Worm (Caenorhabditis elegans) whole organism, young adult: ENCODE data around the gene C56C10.6.

Experiments
- B0336.3 ChIP-seq: fragments of 200-800 bp; sonication (Bioruptor generic); IDR thresholded peaks from 2 replicates; pipeline ENCODE4 v1.3.6; 2022; ENCODE audit warnings: missing genetic modification characterization, missing compliant biosample characterization
- F39B2.1 ChIP-seq: fragments of 200-800 bp; sonication (Bioruptor generic); IDR thresholded peaks from 2 replicates; pipeline ENCODE4 v1.3.6; 2022; ENCODE audit warnings: missing genetic modification reagents, missing genetic modification characterization, missing compliant biosample characterization
- Y56A3A.18 ChIP-seq: fragments of 200-800 bp; sonication (Bioruptor generic); IDR thresholded peaks from 2 replicates; pipeline ENCODE4 v1.3.6; 2022; ENCODE audit warnings: missing genetic modification reagents, missing genetic modification characterization, missing compliant biosample characterization
- akir-1 ChIP-seq: fragments of 200-800 bp; sonication (Bioruptor generic); optimal IDR thresholded peaks from 2 replicates; lab custom pipeline; 2018; ENCODE audit warnings: mild to moderate bottlenecking, missing genetic modification characterization, moderate library complexity, missing compliant biosample characterization
- attf-5 ChIP-seq: fragments of 200-800 bp; sonication (Bioruptor generic); optimal IDR thresholded peaks from 2 replicates; lab custom pipeline; 2018; ENCODE audit warnings: mild to moderate bottlenecking, missing genetic modification characterization, missing compliant biosample characterization
- cebp-1 ChIP-seq, 2 experiments: fragments of 200-800 bp in 1 of 2; sonication (Bioruptor generic) in 1 of 2; sonication (generic microtip) in 1 of 2; IDR thresholded peaks in 1 of 2; optimal IDR thresholded peaks in 1 of 2; 2 replicates each; pipeline versions ENCODE4 v1.3.6 to Lab custom; 2017 to 2022; ENCODE audit warnings: missing compliant biosample characterization in 2 of 2, missing genetic modification characterization in 2 of 2, mild to moderate bottlenecking in 1 of 2, missing genetic modification reagents in 1 of 2, moderate library complexity in 1 of 2
- ceh-100 ChIP-seq: fragments of 200-800 bp; sonication (Bioruptor generic); IDR thresholded peaks from 2 replicates; pipeline ENCODE4 v1.3.6; 2022; ENCODE audit warnings: missing genetic modification reagents, missing genetic modification characterization, missing compliant biosample characterization
- chd-7 ChIP-seq: sonication (generic microtip); optimal IDR thresholded peaks from 2 replicates; lab custom pipeline; 2016; ENCODE audit warnings: mild to moderate bottlenecking, missing genetic modification characterization, moderate library complexity, missing compliant biosample characterization
- die-1 ChIP-seq: sonication (generic microtip); optimal IDR thresholded peaks from 2 replicates; lab custom pipeline; 2016; ENCODE audit warnings: missing genotype, mild to moderate bottlenecking, missing genetic modification characterization, missing compliant biosample characterization
- dox-1 ChIP-seq: fragments of 200-800 bp; sonication (Bioruptor generic); IDR thresholded peaks from 2 replicates; pipeline ENCODE4 v1.3.6; 2022; ENCODE audit warnings: missing genetic modification reagents, missing genetic modification characterization, missing compliant biosample characterization
- dpff-1 ChIP-seq: sonication (generic microtip); optimal IDR thresholded peaks from 2 replicates; lab custom pipeline; 2017; ENCODE audit warnings: mild to moderate bottlenecking, missing genetic modification characterization, missing compliant biosample characterization
- gei-17 ChIP-seq: fragments of 200-800 bp; sonication (Bioruptor generic); optimal IDR thresholded peaks from 2 replicates; lab custom pipeline; 2018; ENCODE audit warnings: mild to moderate bottlenecking, missing genetic modification characterization, missing compliant biosample characterization
- hmg-1.2 ChIP-seq: fragments of 200-800 bp; sonication (Bioruptor generic); IDR thresholded peaks from 2 replicates; pipeline ENCODE4 v1.3.6; 2022; ENCODE audit warnings: missing genetic modification reagents, missing genetic modification characterization, missing compliant biosample characterization
- lag-1 ChIP-seq: fragments of 200-800 bp; sonication (Bioruptor generic); IDR thresholded peaks from 2 replicates; pipeline ENCODE4 v1.3.6; 2022; ENCODE audit warnings: missing genetic modification reagents, missing genetic modification characterization, missing compliant biosample characterization
- madf-10 ChIP-seq: sonication (generic microtip); optimal IDR thresholded peaks from 2 replicates; lab custom pipeline; 2016; ENCODE audit warnings: mild to moderate bottlenecking, missing genetic modification characterization, missing compliant biosample characterization
- madf-3 ChIP-seq: fragments of 200-800 bp; sonication (Bioruptor generic); IDR thresholded peaks from 2 replicates; pipeline ENCODE4 v1.3.6; 2022; ENCODE audit warnings: missing genetic modification reagents, missing genetic modification characterization, missing compliant biosample characterization
- mcd-1 ChIP-seq: fragments of 200-800 bp; sonication (Bioruptor generic); IDR thresholded peaks from 2 replicates; pipeline ENCODE4 v1.3.6; 2022; ENCODE audit warnings: missing genetic modification reagents, missing genetic modification characterization, missing compliant biosample characterization
- mes-4 ChIP-seq: sonication (generic microtip); optimal IDR thresholded peaks from 2 replicates; lab custom pipeline; 2016; ENCODE audit warnings: missing genotype, missing genetic modification characterization, missing compliant biosample characterization
- nfyb-1 ChIP-seq: fragments of 200-800 bp; sonication (Bioruptor generic); IDR thresholded peaks from 2 replicates; pipeline ENCODE4 v1.3.6; 2022; ENCODE audit warnings: missing genetic modification reagents, missing genetic modification characterization, missing compliant biosample characterization
- nhr-80 ChIP-seq: sonication (generic microtip); optimal IDR thresholded peaks from 2 replicates; lab custom pipeline; 2016; ENCODE audit warnings: missing genetic modification characterization, missing compliant biosample characterization
- pha-4 ChIP-seq: fragments of 150-350 bp; sonication (generic microtip); optimal IDR thresholded peaks from 2 replicates; lab custom pipeline; 2014; ENCODE audit warnings: missing biosample characterization, missing genetic modification reagents, missing genetic modification characterization
- rcor-1 ChIP-seq: fragments of 200-800 bp; sonication (Bioruptor generic); IDR thresholded peaks from 2 replicates; pipeline ENCODE4 v1.3.6; 2022; ENCODE audit warnings: missing genetic modification reagents, missing genetic modification characterization, missing compliant biosample characterization
- snpc-1.1 ChIP-seq: sonication (generic microtip); optimal IDR thresholded peaks from 2 replicates; lab custom pipeline; 2017; ENCODE audit warnings: missing genetic modification characterization, mild to moderate bottlenecking, missing compliant biosample characterization, antibody characterized with exemption, moderate library complexity, missing genotype, missing genetic modification reagents; ENCODE audit not compliant: insufficient read depth
- snpc-4 ChIP-seq, 5 experiments: fragments of 150-350 bp in 1 of 5; sonication (generic microtip) in 4 of 5; optimal IDR thresholded peaks; 2 replicates each; lab custom pipeline; 2014 to 2018; ENCODE audit warnings: missing genetic modification characterization in 5 of 5, missing biosample characterization in 3 of 5, antibody characterized with exemption in 2 of 5, mild to moderate bottlenecking in 2 of 5, missing compliant biosample characterization in 2 of 5, missing genotype in 2 of 5, moderate library complexity in 2 of 5, missing genetic modification reagents in 1 of 5
- tbx-9 ChIP-seq: sonication (generic microtip); optimal IDR thresholded peaks from 2 replicates; lab custom pipeline; 2016; ENCODE audit warnings: borderline replicate concordance, missing genetic modification characterization, inconsistent platforms, missing compliant biosample characterization
- tlf-1 ChIP-seq: fragments of 200-800 bp; sonication (Bioruptor generic); optimal IDR thresholded peaks from 2 replicates; lab custom pipeline; 2018; ENCODE audit warnings: mild to moderate bottlenecking, missing genetic modification characterization, missing compliant biosample characterization
- unc-130 ChIP-seq: sonication (generic microtip); optimal IDR thresholded peaks from 2 replicates; lab custom pipeline; 2016; ENCODE audit warnings: missing genetic modification reagents, missing genetic modification characterization, missing compliant biosample characterization
- ztf-22 ChIP-seq: fragments of 200-800 bp; sonication (Bioruptor generic); optimal IDR thresholded peaks from 2 replicates; lab custom pipeline; 2018; ENCODE audit warnings: mild to moderate bottlenecking, missing genetic modification characterization, moderate library complexity, missing compliant biosample characterization
- ztf-28 ChIP-seq: fragments of 200-800 bp; sonication (Bioruptor generic); IDR thresholded peaks from 2 replicates; pipeline ENCODE4 v1.3.6; 2022; ENCODE audit warnings: missing genetic modification reagents, missing genetic modification characterization, missing compliant biosample characterization
- ztf-3 ChIP-seq: fragments of 200-800 bp; sonication (Bioruptor generic); optimal IDR thresholded peaks from 2 replicates; lab custom pipeline; 2018; ENCODE audit warnings: mild to moderate bottlenecking, missing genetic modification characterization, missing compliant biosample characterization

C56C10.6 gene

DNA sequence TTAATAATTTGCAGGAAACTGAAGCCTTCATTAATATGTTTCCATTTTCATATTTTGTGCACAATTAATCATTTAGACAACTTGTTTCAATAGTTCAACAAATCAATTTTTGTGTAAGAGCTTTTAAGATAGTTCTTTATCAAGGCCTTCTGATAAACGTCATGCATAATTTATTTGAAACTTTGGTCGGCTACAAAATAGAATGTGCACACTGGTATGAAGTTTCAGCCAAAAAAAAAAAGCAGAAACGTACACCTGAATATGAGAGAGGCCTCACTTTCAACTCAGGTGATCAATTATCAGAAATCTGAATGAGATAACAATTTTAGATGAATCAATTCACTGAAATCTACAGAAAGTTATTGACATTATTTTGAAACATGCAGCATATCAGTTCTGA is 33.4 kb upstream of the C56C10.6 start:
- peak; percentile 31 for TF ChIP-seq nhr-80
- no peak for TF ChIP-seq madf-3

DNA sequence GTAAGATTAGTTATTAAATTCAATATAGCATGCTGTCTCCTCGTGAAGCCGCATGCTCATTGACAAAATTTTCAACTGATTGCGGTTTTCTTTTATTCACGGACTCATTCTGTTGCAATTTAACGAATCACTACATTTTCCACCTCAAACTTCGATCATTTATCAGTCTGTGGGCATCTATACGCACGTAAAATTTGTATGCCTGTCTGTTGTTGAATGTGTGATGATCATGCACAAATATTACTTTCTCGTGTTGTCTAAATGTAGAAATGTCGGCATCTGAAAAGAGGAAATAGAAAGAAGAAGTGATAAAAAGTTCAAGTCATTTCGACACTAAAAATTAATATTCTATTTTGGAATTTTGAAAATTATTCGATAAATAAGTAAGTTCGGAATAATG is 31.4 kb upstream of the C56C10.6 start:
- TF ChIP-seq nhr-80 (peak; percentile 74), ceh-100 (GFP tag; lab: Robert Waterston, UW) (no peak), dpff-1 (tag; lab: Kevin White, UChicago) (no peak), ztf-22 (GFP tag; lab: Kevin White, UChicago) (no peak), Y56A3A.18 (GFP tag; lab: Robert Waterston, UW) (no peak), unc-130 (GFP tag; lab: Kevin White, UChicago) (no peak), chd-7 (tag; lab: Kevin White, UChicago) (no peak)

DNA sequence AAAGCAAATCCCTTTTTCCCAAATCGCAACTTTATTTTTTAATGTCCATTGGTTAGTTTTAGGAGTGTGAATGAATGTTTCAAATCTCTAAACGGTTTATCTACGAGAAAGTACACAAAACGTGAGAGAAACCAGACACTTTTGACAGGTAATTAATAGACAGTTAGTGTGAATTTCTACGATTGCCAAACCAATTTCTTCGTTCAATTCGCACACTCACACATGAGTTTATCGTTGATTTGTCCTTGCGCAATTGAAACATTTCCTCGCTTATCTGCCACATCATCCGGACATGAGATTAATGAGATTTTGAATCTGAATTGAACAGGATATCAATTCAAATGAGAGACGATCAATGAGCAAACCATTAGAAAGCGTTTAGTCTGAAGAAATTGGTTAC is 29.1 kb upstream of the C56C10.6 start:
- TF ChIP-seq attf-5 (GFP tag; lab: Kevin White, UChicago) = no peak
- no peak for TF ChIP-seq mcd-1 (GFP tag; lab: Robert Waterston, UW)
- TF ChIP-seq die-1 (tag; lab: Kevin White, UChicago) = no peak
- no peak for TF ChIP-seq hmg-1.2 (GFP tag; lab: Robert Waterston, UW)
- TF ChIP-seq pha-4 (tag; lab: Kevin White, UChicago) = no peak
- no peak for TF ChIP-seq tbx-9 (tag; lab: Kevin White, UChicago)
- TF ChIP-seq rcor-1 (GFP tag; lab: Robert Waterston, UW) = no peak
- TF ChIP-seq chd-7 (tag; lab: Kevin White, UChicago) = no peak
- no peak for TF ChIP-seq madf-10 (tag; lab: Kevin White, UChicago)
- no peak for TF ChIP-seq tlf-1 (GFP tag; lab: Kevin White, UChicago)
- no peak for TF ChIP-seq Y56A3A.18 (GFP tag; lab: Robert Waterston, UW)
- no peak for TF ChIP-seq nfyb-1 (GFP tag; lab: Robert Waterston, UW)
- TF ChIP-seq dox-1 (GFP tag; lab: Robert Waterston, UW) = no peak
- TF ChIP-seq F39B2.1 (GFP tag; lab: Robert Waterston, UW) = no peak

DNA sequence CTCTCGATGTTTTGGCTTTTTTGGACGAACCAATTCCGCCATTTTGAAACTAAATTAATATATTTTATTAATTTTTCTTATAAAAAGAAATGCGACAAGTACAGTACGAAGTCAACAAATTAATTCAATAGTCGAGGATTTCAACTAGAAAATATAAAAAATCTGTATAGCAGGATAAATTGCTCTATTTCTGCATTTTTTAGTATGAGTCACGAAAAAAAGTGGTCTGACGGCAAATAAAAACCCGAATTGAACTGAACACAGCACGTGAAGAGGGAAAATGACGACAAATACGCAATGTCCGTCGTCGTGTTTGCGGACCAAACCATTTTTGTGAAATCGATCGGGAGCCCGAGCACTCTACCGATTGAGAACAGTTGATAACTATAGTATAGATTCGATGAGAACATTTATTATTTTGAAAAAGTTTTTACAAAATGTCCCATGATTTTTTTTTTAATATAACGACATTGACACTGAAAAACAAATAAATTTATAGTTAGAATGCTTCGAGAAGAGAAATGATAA is 28.2 kb upstream of the C56C10.6 start, which contains the start of gene epg-5:
Gene epg-5 (minus strand): TSS at position 51 of the 528 bp plus-strand sequence.
- TF ChIP-seq pha-4 (tag; lab: Kevin White, UChicago) = peak; percentile 54
- no peak for TF ChIP-seq snpc-1.1 (tag; lab: Kevin White, UChicago)
- TF ChIP-seq nhr-80 = peak; percentile 21
- TF ChIP-seq gei-17 (GFP tag; lab: Kevin White, UChicago) = no peak
- peak; percentile 9; the same call in 1 of the 2 replicates for TF ChIP-seq hmg-1.2 (GFP tag; lab: Robert Waterston, UW)
- peak; percentile 78 for TF ChIP-seq attf-5 (GFP tag; lab: Kevin White, UChicago)
- no peak for TF ChIP-seq snpc-4 (GFP tag; optimal IDR thresholded peaks at IDR 0.05; lab: Kevin White, UChicago)
- peak in 1 of 4 experiments; percentile 3 for TF ChIP-seq snpc-4 (tag; optimal IDR thresholded peaks at IDR 0.05; lab: Kevin White, UChicago)
- TF ChIP-seq cebp-1 (GFP tag; IDR thresholded peaks at IDR 0.05; lab: Robert Waterston, UW) = no peak
- TF ChIP-seq cebp-1 (tag; optimal IDR thresholded peaks at IDR 0.05; lab: Kevin White, UChicago) = peak; percentile 29

DNA sequence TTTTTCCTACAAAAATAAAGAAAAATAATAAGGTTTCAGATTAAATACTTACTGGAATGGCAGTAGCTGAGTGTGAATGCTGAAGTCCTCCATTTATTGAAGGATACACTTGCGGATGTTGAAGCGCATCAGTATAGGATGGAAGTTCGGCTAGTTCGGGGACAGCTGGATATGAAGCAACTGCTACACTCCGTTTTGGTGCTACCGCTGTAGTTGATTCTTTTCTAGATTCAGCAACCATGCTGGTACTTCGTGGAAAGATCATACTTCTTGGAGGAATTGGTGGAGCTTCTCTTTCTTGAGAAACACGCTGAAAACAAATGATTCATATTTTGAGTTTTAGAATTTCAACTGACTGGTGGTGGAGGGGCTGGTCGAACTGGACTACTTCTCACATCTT is 27.5 kb upstream of the C56C10.6 start:
- TF ChIP-seq ztf-3 (GFP tag; lab: Kevin White, UChicago) = no peak
- no peak for TF ChIP-seq B0336.3 (GFP tag; lab: Robert Waterston, UW)
- no peak for TF ChIP-seq akir-1
- no peak for TF ChIP-seq ztf-28 (GFP tag; lab: Robert Waterston, UW)
- no peak for TF ChIP-seq gei-17 (GFP tag; lab: Kevin White, UChicago)
- TF ChIP-seq mes-4 (tag; lab: Kevin White, UChicago) = no peak
- no peak for TF ChIP-seq lag-1 (GFP tag; lab: Robert Waterston, UW)
- TF ChIP-seq, all 124 proteins: peak for 0
